Fruit fly (Drosophila melanogaster): ENCODE results near the gene Ho.

Gene Ho

dm6 chr3R:11663441-11663840 lies 16.1 kb upstream of the Ho start (continued):
- TF ChIP-seq D (optimal IDR thresholded peaks at IDR 0.05) (no peak), D (GFP tag; optimal IDR thresholded peaks at IDR 0.05) (peak; percentile 1), rib (GFP tag; IDR thresholded peaks at IDR 0.05) (no peak), CG8924 (tag; optimal IDR thresholded peaks at IDR 0.05) (peak; percentile 69), unc-4 (GFP tag; IDR thresholded peaks at IDR 0.05; ENCODE audit: partially characterized antibody) (no peak), ERR (GFP tag; optimal IDR thresholded peaks at IDR 0.05) (no peak), CG11504 (tag; optimal IDR thresholded peaks at IDR 0.05) (peak; percentile 77), CG18262 (tag; optimal IDR thresholded peaks at IDR 0.05) (peak; percentile 68), gsb (GFP tag; IDR thresholded peaks at IDR 0.05) (no peak), Sry-β (GFP tag; optimal IDR thresholded peaks at IDR 0.05) (no peak), D19B (GFP tag; optimal IDR thresholded peaks at IDR 0.05) (no peak), MESR4 (GFP tag; optimal IDR thresholded peaks at IDR 0.05) (no peak), eve (GFP tag; optimal IDR thresholded peaks at IDR 0.05) (no peak), HmgD (GFP tag; optimal IDR thresholded peaks at IDR 0.05) (no peak), Sox102F (GFP tag; optimal IDR thresholded peaks at IDR 0.05) (peak; percentile 71), CG10321 (GFP tag; IDR thresholded peaks at IDR 0.05) (no peak), CG7556 (GFP tag; optimal IDR thresholded peaks at IDR 0.05) (peak; percentile 57), CG17328 (GFP tag; IDR thresholded peaks at IDR 0.05) (0 out of 2 replicates have a peak, but pooled peaks have one; percentile 13), esg (GFP tag; conservative IDR thresholded peaks at IDR 0.05) (peak; percentile 26; the same call in 1 of the 2 replicates), pita (GFP tag; optimal IDR thresholded peaks at IDR 0.05) (no peak), seq (GFP tag; IDR thresholded peaks at IDR 0.05) (no peak), row (GFP tag; IDR thresholded peaks at IDR 0.05) (peak; percentile 61), CG12104 (GFP tag; optimal IDR thresholded peaks at IDR 0.05) (peak; percentile 37), gsb-n (tag; optimal IDR thresholded peaks at IDR 0.05) (peak; percentile 12), btn (GFP tag; optimal IDR thresholded peaks at IDR 0.05) (no peak), Bteb2 (GFP tag; optimal IDR thresholded peaks at IDR 0.05) (no peak), kah (GFP tag; optimal IDR thresholded peaks at IDR 0.05) (peak; percentile 8), ATbp (GFP tag; optimal IDR thresholded peaks at IDR 0.05) (peak; percentile 29), CG10462 (GFP tag; optimal IDR thresholded peaks at IDR 0.05) (no peak), fd96Cb (tag; optimal IDR thresholded peaks at IDR 0.05) (peak; percentile 56), lmd (GFP tag; IDR thresholded peaks at IDR 0.05) (peak; percentile 52), Sin3A (optimal IDR thresholded peaks at IDR 0.05) (no peak), crol (GFP tag; IDR thresholded peaks at IDR 0.05) (no peak), run (tag; optimal IDR thresholded peaks at IDR 0.05) (peak; percentile 24), CG8290 (GFP tag; optimal IDR thresholded peaks at IDR 0.05) (no peak), CG8290 (tag; optimal IDR thresholded peaks at IDR 0.05) (peak in 1 of 2 experiments; percentile 9), onecut (GFP tag; IDR thresholded peaks at IDR 0.05) (no peak), CG2712 (tag; optimal IDR thresholded peaks at IDR 0.05) (peak; percentile 57), scrt (GFP tag; optimal IDR thresholded peaks at IDR 0.05) (no peak), ssp (GFP tag; IDR thresholded peaks at IDR 0.05) (no peak), CG1024 (GFP tag; IDR thresholded peaks at IDR 0.05) (no peak), CG4424 (GFP tag; optimal IDR thresholded peaks at IDR 0.05) (peak; percentile 39), prd (optimal IDR thresholded peaks at IDR 0.05) (no peak), prd (GFP tag; IDR thresholded peaks at IDR 0.05) (peak; percentile 34; the same call in 1 of the 3 replicates), CG31224 (GFP tag; IDR thresholded peaks at IDR 0.05) (no peak), CG34224 (GFP tag; IDR thresholded peaks at IDR 0.05; ENCODE audit: partially characterized antibody) (no peak), CG13424 (tag; optimal IDR thresholded peaks at IDR 0.05) (peak; percentile 65), tap (tag; optimal IDR thresholded peaks at IDR 0.05) (peak; percentile 26), CG17829 (tag; optimal IDR thresholded peaks at IDR 0.05) (peak; percentile 47), CG14050 (GFP tag; IDR thresholded peaks at IDR 0.05) (no peak), ro (GFP tag; IDR thresholded peaks at IDR 0.05) (no peak), NFAT (GFP tag; IDR thresholded peaks at IDR 0.05) (no peak), CG13894 (tag; optimal IDR thresholded peaks at IDR 0.05) (no peak), Lpt (GFP tag; optimal IDR thresholded peaks at IDR 0.05) (no peak)
